Worm (Caenorhabditis elegans): ENCODE results near the gene srg-13.
A peak's percentile ranks its signal among the peaks of the same experiment; 100 is the strongest.

Gene srg-13

DNA sequence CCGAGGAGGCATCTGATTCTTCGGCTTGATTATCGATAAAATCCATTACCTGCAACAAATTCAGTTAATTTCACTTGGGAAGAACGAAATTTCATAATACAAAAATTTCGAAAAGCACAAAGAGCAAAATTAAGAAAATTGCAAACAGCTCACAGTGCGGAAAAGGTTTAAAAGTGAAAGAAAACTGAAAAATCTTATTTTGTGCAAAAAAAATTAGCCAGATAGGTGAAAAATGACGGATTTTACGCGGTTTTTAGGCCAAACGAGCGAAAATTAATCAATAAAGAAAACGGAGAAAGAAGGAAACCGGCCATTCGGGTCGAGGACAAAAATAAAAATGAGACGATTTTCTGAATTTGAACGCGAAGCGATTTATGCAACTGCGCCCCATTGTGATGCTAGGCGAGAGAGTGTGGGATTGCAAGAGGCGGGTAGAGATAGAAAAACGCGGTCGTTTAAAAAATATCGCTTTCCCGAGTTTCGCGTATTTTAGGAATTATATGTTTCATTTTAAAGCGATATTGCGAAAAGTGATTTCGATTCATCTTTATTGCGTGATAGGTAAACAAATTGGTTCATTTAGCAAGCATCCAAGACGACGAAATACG is 48.7 kb downstream of the srg-13 start, which contains the start of gene emb-5:
Gene emb-5, minus strand, starts transcription at position 51 of the 608 bp plus-strand sequence.
- TF ChIP-seq med-1 (GFP tag; optimal IDR thresholded peaks at IDR 0.05; ENCODE audit: insufficient read depth) (no peak), flt-1 (GFP tag; IDR thresholded peaks at IDR 0.05) (0 out of 2 replicates have a peak, but pooled peaks have one; percentile 45)

ce11 chrIII:4721750-4722149 is 49.7 kb downstream of the srg-13 start, which contains the start of gene acy-1:
Gene acy-1 (plus strand): TSS chrIII:4722095.
- peak; percentile 25 for TF ChIP-seq cog-1 (tag; optimal IDR thresholded peaks at IDR 0.05)
- TF ChIP-seq med-1 (GFP tag; optimal IDR thresholded peaks at IDR 0.05; ENCODE audit: insufficient read depth), result no peak
- TF ChIP-seq klf-2 (GFP tag; conservative IDR thresholded peaks at IDR 0.05), result no peak

Data from whole organism, midembryonic.